Fruit fly (Drosophila melanogaster): ENCODE results near the gene Usp8.

DNA sequence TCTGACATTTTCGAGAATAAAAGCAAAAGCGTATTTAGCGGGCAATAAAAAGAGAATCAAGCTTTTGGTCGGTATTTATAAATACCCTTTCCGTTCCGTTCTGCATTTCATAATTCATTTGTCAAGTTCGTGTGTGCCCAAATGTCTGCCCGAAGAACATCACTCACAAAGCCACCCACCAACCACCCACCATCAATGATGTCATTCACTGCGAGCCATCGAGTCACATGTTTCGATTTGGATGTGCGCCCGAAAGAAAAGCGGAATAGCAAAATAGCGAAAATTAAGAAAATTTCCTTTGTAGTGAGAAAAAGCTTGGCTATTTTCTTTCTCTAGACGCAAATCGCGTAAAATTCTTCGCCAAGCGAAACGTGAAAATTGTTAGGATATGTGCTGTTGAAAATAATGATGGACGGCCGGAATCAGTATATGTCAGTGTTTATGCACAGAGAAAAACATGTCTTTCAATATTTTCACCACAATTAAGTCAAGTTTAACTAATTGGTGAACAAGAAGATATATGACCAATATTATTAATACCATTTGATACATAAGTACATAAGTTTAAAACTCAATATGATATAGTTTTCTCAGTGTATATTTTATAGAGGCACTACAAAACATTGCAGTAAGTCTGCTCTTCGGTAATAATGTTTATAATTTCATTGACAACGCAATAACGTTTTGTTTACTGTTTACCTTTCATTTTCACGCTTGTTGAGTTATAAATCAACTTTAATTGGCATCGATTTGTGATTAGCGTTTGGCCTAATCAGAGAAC, 17.2 kb downstream of the Usp8 start:
- TF ChIP-seq Rel (GFP tag; optimal IDR thresholded peaks at IDR 0.05), result no peak
- no peak for TF ChIP-seq Rel (tag; optimal IDR thresholded peaks at IDR 0.05)
- no peak for TF ChIP-seq dsf (GFP tag; optimal IDR thresholded peaks at IDR 0.05; ENCODE audit: borderline replicate concordance)
- TF ChIP-seq jim (GFP tag; optimal IDR thresholded peaks at IDR 0.05), result no peak
- no peak for TF ChIP-seq brk (GFP tag; optimal IDR thresholded peaks at IDR 0.05)
- peak; percentile 39 for TF ChIP-seq psq (GFP tag; optimal IDR thresholded peaks at IDR 0.05)
- TF ChIP-seq Vsx2 (GFP tag; optimal IDR thresholded peaks at IDR 0.05; ENCODE audit: partially characterized antibody), result no peak
- TF ChIP-seq HLH106 (tag; optimal IDR thresholded peaks at IDR 0.05), result peak; percentile 53
- TF ChIP-seq woc (GFP tag; optimal IDR thresholded peaks at IDR 0.05), result no peak
